Worm (Caenorhabditis elegans) whole organism, L3 larva: ENCODE measurements around the gene unc-129.

Experiments
- egl-27 ChIP-seq: sonication (generic microtip); optimal IDR thresholded peaks from 4 replicates; lab custom pipeline; 2017; ENCODE audit warnings: missing biosample characterization, missing genetic modification reagents, missing genetic modification characterization
- fkh-10 ChIP-seq: sonication (generic microtip); optimal IDR thresholded peaks from 2 replicates; lab custom pipeline; 2017; ENCODE audit warnings: missing biosample characterization, missing genetic modification reagents, missing genetic modification characterization
- lin-39 ChIP-seq: fragments of 150-350 bp; optimal IDR thresholded peaks from 2 replicates; lab custom pipeline; 2018; ENCODE audit warnings: missing biosample characterization, missing genetic modification reagents, missing genetic modification characterization
- sea-2 ChIP-seq: fragments of 150-350 bp; sonication (generic microtip); optimal IDR thresholded peaks from 4 replicates; lab custom pipeline; 2014; ENCODE audit warnings: missing biosample characterization, missing genetic modification reagents, missing genetic modification characterization
- skn-1 ChIP-seq: fragments of 150-350 bp; optimal IDR thresholded peaks from 2 replicates; lab custom pipeline; 2014; ENCODE audit warnings: missing biosample characterization, missing genetic modification characterization
- unc-62 ChIP-seq: fragments of 150-350 bp; sonication (generic microtip); optimal IDR thresholded peaks from 4 replicates; lab custom pipeline; 2014; ENCODE audit warnings: missing biosample characterization, missing genetic modification reagents, missing genetic modification characterization
- ztf-4 ChIP-seq: fragments of 150-350 bp; optimal IDR thresholded peaks from 2 replicates; lab custom pipeline; 2014; ENCODE audit warnings: missing biosample characterization, missing genetic modification characterization

- TF ChIP-seq egl-27: no peak
- TF ChIP-seq lin-39 (tag; lab: Kevin White, UChicago): no peak
- no peak for TF ChIP-seq fkh-10 (GFP tag; lab: Kevin White, UChicago)
- no peak for TF ChIP-seq ztf-4 (tag; lab: Kevin White, UChicago)
- no peak for TF ChIP-seq unc-62
- no peak for TF ChIP-seq sea-2 (GFP tag; lab: Kevin White, UChicago)
- TF ChIP-seq skn-1: no peak
These were observed 12.4 kb downstream of the unc-129 start, which contains the start of gene mltn-12 for ce11 chrIV:8992786-8993185.
